Worm (Caenorhabditis elegans): ENCODE results near the gene twk-4.
A peak's percentile ranks its signal among the peaks of the same experiment; 100 is the strongest.

The twk-4 gene

DNA sequence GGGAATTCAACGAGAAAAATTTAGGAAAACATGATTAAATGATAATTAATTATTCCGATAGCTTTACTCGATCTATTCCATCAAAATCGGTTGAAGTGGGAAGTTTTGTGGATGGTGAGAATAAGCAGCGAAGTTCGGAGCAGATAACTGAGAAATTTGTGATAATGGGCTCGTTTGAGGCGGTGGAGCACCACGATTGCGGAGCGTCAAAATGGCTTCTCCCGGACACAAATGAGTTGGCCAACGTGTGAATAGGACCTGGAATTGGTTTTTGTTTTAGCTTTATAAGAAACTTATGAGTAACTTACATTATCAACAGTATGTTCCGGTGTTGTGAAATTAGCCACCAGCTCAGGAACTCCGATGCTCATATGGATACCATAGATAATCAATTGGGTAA lies 15.3 kb downstream of the twk-4 start:
- TF ChIP-seq unc-130 (GFP tag; optimal IDR thresholded peaks at IDR 0.05) (no peak), unc-62 (GFP tag; optimal IDR thresholded peaks at IDR 0.05 in 1 of 2) (peak in 1 of 2 experiments; percentile 78), unc-62 (tag; optimal IDR thresholded peaks at IDR 0.05) (no peak), Y105C5A.15 (GFP tag; IDR thresholded peaks at IDR 0.05) (no peak), madf-9 (GFP tag; conservative IDR thresholded peaks at IDR 0.05) (no peak), dpl-1 (GFP tag; optimal IDR thresholded peaks at IDR 0.05) (no peak), set-16 (GFP tag; IDR thresholded peaks at IDR 0.05) (no peak), snpc-4 (tag; optimal IDR thresholded peaks at IDR 0.05) (no peak)

DNA sequence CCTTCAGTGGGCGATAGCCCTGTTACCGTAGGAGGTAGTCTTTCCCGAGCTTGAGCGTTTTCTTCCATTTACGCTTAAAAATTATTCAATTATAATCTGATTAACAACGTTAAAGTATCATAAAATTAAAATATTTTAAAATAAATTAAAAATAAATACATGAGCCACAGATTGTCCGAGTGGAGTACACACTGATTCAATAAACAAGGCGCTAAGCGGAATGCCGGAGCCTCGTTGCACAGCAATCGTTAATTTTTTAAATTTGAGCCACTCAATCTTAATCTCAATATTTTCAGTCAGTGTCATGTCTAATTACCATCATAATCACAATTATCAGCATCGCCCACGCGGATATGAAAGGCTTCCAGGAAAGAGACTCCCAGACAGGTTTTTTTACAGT lies 17.0 kb downstream of the twk-4 start, which contains the start of the genes sec-5 and pir-1:
sec-5 (minus strand) TSS at position 73 of the 400 bp plus-strand sequence.
pir-1 (plus strand) TSS at position 221 of the 400 bp plus-strand sequence.
- no peak for TF ChIP-seq mdt-29 (GFP tag; IDR thresholded peaks at IDR 0.05)
- no peak for TF ChIP-seq daf-8 (GFP tag; IDR thresholded peaks at IDR 0.05)
- TF ChIP-seq Y48G9A.11 (GFP tag; IDR thresholded peaks at IDR 0.05) = peak; percentile 91
- no peak for TF ChIP-seq ceh-20 (GFP tag; IDR thresholded peaks at IDR 0.05)
- no peak for TF ChIP-seq ceh-82 (tag; optimal IDR thresholded peaks at IDR 0.05)
- no peak for TF ChIP-seq unc-130 (GFP tag; optimal IDR thresholded peaks at IDR 0.05)
- peak; percentile 98 for TF ChIP-seq T20F7.1 (GFP tag; optimal IDR thresholded peaks at IDR 0.05)
- no peak for TF ChIP-seq nhr-41 (GFP tag; IDR thresholded peaks at IDR 0.05)
- TF ChIP-seq daf-12 (tag; optimal IDR thresholded peaks at IDR 0.05) = no peak
- no peak for TF ChIP-seq lim-7 (GFP tag; IDR thresholded peaks at IDR 0.05)
- no peak for TF ChIP-seq lin-29 (GFP tag; IDR thresholded peaks at IDR 0.05)
- TF ChIP-seq dve-1 (tag; optimal IDR thresholded peaks at IDR 0.05; ENCODE audit: insufficient read depth) = peak; percentile 15
- TF ChIP-seq ama-1 (optimal IDR thresholded peaks at IDR 0.05) = no peak
- TF ChIP-seq arid-1 (GFP tag; conservative IDR thresholded peaks at IDR 0.05) = no peak
- TF ChIP-seq mes-2 (tag; optimal IDR thresholded peaks at IDR 0.05; ENCODE audit: poor library complexity, severe bottlenecking) = peak; percentile 78
- TF ChIP-seq sdz-12 (GFP tag; optimal IDR thresholded peaks at IDR 0.05) = no peak
- TF ChIP-seq snpc-4 (tag; optimal IDR thresholded peaks at IDR 0.05) = no peak
- no peak for TF ChIP-seq dmd-9 (GFP tag; IDR thresholded peaks at IDR 0.05)
- no peak for TF ChIP-seq dpl-1 (GFP tag; optimal IDR thresholded peaks at IDR 0.05)
- no peak for TF ChIP-seq tag-97 (GFP tag; IDR thresholded peaks at IDR 0.05)
- no peak for TF ChIP-seq set-16 (GFP tag; IDR thresholded peaks at IDR 0.05)
- TF ChIP-seq hlh-30 (tag; optimal IDR thresholded peaks at IDR 0.05; ENCODE audit: insufficient read depth) = no peak
- no peak for TF ChIP-seq unc-62 (GFP tag; optimal IDR thresholded peaks at IDR 0.05 in 1 of 2)
- no peak for TF ChIP-seq unc-62 (tag; optimal IDR thresholded peaks at IDR 0.05)
- TF ChIP-seq ceh-28 (tag; optimal IDR thresholded peaks at IDR 0.05) = no peak
- no peak for TF ChIP-seq lin-1 (GFP tag; IDR thresholded peaks at IDR 0.05)
- TF ChIP-seq lsy-2 (tag; optimal IDR thresholded peaks at IDR 0.05) = peak in 1 of 2 experiments; percentile 72
- TF ChIP-seq daf-16 (GFP tag; optimal IDR thresholded peaks at IDR 0.05) = no peak
- peak; percentile 46 for TF ChIP-seq daf-16 (tag; optimal IDR thresholded peaks at IDR 0.05)
- no peak for TF ChIP-seq ceh-32 (tag; optimal IDR thresholded peaks at IDR 0.05; ENCODE audit: poor library complexity)
- TF ChIP-seq nhr-11 (tag; optimal IDR thresholded peaks at IDR 0.05) = no peak
- no peak for TF ChIP-seq zfp-3 (GFP tag; conservative IDR thresholded peaks at IDR 0.05)
- TF ChIP-seq spr-1 (tag; optimal IDR thresholded peaks at IDR 0.05) = no peak

- TF ChIP-seq set-16 (GFP tag; IDR thresholded peaks at IDR 0.05) (no peak), unc-62 (GFP tag; optimal IDR thresholded peaks at IDR 0.05 in 1 of 2) (peak in 1 of 2 experiments; percentile 88), unc-62 (tag; optimal IDR thresholded peaks at IDR 0.05) (no peak), php-3 (GFP tag; IDR thresholded peaks at IDR 0.05) (no peak), saeg-2 (GFP tag; IDR thresholded peaks at IDR 0.05) (no peak), Y105C5A.15 (GFP tag; IDR thresholded peaks at IDR 0.05) (no peak), zfp-3 (GFP tag; conservative IDR thresholded peaks at IDR 0.05) (no peak), lin-13 (GFP tag; optimal IDR thresholded peaks at IDR 0.05) (no peak)
Measured at ce11 chrII:9176523-9176922, 17.6 kb downstream of the twk-4 start.
